Fruit fly (Drosophila melanogaster) whole organism, embryonic: ENCODE data around the gene Hph.
A peak's percentile ranks its signal among the peaks of the same experiment; 100 is the strongest.

Experiments
- Atf6 ChIP-seq: fragments of 200-800 bp; sonication (Bioruptor generic); IDR thresholded peaks from 2 replicates; pipeline ENCODE4 v1.3.6; 2022; ENCODE audit warnings: missing biosample characterization, missing genetic modification characterization
- CG10147 ChIP-seq: fragments of 200-800 bp; sonication (Bioruptor generic); optimal IDR thresholded peaks from 2 replicates; lab custom pipeline; 2019; ENCODE audit warnings: missing biosample characterization, mild to moderate bottlenecking, missing genetic modification characterization, moderate library complexity
- CG10274 ChIP-seq: fragments of 200-800 bp; sonication (Bioruptor generic); optimal IDR thresholded peaks from 3 replicates; lab custom pipeline; 2017; ENCODE audit warnings: missing biosample characterization, mild to moderate bottlenecking, missing genetic modification characterization
- CG10321 ChIP-seq: fragments of 200-800 bp; sonication (Bioruptor generic); IDR thresholded peaks from 2 replicates; pipeline ENCODE4 v1.3.6; 2022; ENCODE audit warnings: missing biosample characterization, missing genetic modification characterization
- CG11247 ChIP-seq: fragments of 200-800 bp; sonication (Bioruptor generic); IDR thresholded peaks from 2 replicates; pipeline ENCODE4 v1.3.6; 2022; ENCODE audit warnings: missing biosample characterization, missing genetic modification characterization
- CG12236 ChIP-seq: fragments of 200-800 bp; sonication (Bioruptor generic); optimal IDR thresholded peaks from 2 replicates; lab custom pipeline; 2016; ENCODE audit warnings: missing biosample characterization, missing genetic modification characterization
- CG1233 ChIP-seq: fragments of 200-800 bp; sonication (Bioruptor generic); optimal IDR thresholded peaks from 4 replicates; lab custom pipeline; 2018; ENCODE audit warnings: missing biosample characterization, mild to moderate bottlenecking, missing genetic modification characterization
- CG13624 ChIP-seq: fragments of 200-800 bp; sonication (Bioruptor generic); optimal IDR thresholded peaks from 2 replicates; lab custom pipeline; 2016; ENCODE audit warnings: missing biosample characterization, missing genetic modification characterization
- CG13775 ChIP-seq: fragments of 200-800 bp; sonication (Bioruptor generic); optimal IDR thresholded peaks from 3 replicates; lab custom pipeline; 2017; ENCODE audit warnings: missing biosample characterization, mild to moderate bottlenecking, missing genetic modification characterization
- CG15011 ChIP-seq: fragments of 200-800 bp; sonication (Bioruptor generic); optimal IDR thresholded peaks from 3 replicates; lab custom pipeline; 2018; ENCODE audit warnings: missing biosample characterization, mild to moderate bottlenecking, missing genetic modification characterization
- CG1603 ChIP-seq: fragments of 200-800 bp; sonication (Bioruptor generic); optimal IDR thresholded peaks from 2 replicates; lab custom pipeline; 2019; ENCODE audit warnings: missing biosample characterization, mild to moderate bottlenecking, missing genetic modification characterization, moderate library complexity
- CG1832 ChIP-seq: fragments of 200-800 bp; sonication (Bioruptor generic); optimal IDR thresholded peaks from 2 replicates; lab custom pipeline; 2017; ENCODE audit warnings: missing biosample characterization, mild to moderate bottlenecking, missing genetic modification characterization, inconsistent platforms
- CG18476 ChIP-seq: fragments of 200-800 bp; sonication (Bioruptor generic); optimal IDR thresholded peaks from 2 replicates; lab custom pipeline; 2016; ENCODE audit warnings: missing biosample characterization, mild to moderate bottlenecking, missing genetic modification characterization
- CG2129 ChIP-seq: fragments of 200-800 bp; sonication (Bioruptor generic); IDR thresholded peaks from 2 replicates; pipeline ENCODE4 v1.3.6; 2022; ENCODE audit warnings: missing biosample characterization, missing genetic modification characterization; ENCODE audit not compliant: partially characterized antibody
- CG30403 ChIP-seq: fragments of 200-800 bp; sonication (Bioruptor generic); optimal IDR thresholded peaks from 3 replicates; lab custom pipeline; 2016; ENCODE audit warnings: missing biosample characterization, missing genetic modification characterization
- CG30431 ChIP-seq: fragments of 200-800 bp; sonication (Bioruptor generic); optimal IDR thresholded peaks from 2 replicates; lab custom pipeline; 2017; ENCODE audit warnings: missing biosample characterization, missing genetic modification characterization
- CG31365 ChIP-seq: fragments of 200-800 bp; sonication (Bioruptor generic); optimal IDR thresholded peaks from 2 replicates; lab custom pipeline; 2018; ENCODE audit warnings: missing biosample characterization, mild to moderate bottlenecking, missing genetic modification characterization
- CG31388 ChIP-seq: fragments of 200-800 bp; sonication (Bioruptor generic); optimal IDR thresholded peaks from 2 replicates; lab custom pipeline; 2016; ENCODE audit warnings: missing biosample characterization, missing genetic modification characterization
- CG3726 ChIP-seq: fragments of 200-800 bp; sonication (Bioruptor generic); IDR thresholded peaks from 3 replicates; pipeline ENCODE4, ENCODE4 v1.3.6; 2022; ENCODE audit warnings: missing biosample characterization, missing genetic modification characterization
- CG4404 ChIP-seq: fragments of 200-800 bp; sonication (Bioruptor generic); IDR thresholded peaks from 2 replicates; pipeline ENCODE4 v1.3.6; 2022; ENCODE audit warnings: missing biosample characterization, missing genetic modification characterization
- CG6272 ChIP-seq: fragments of 200-800 bp; sonication (Bioruptor generic); IDR thresholded peaks from 2 replicates; pipeline ENCODE4 v1.3.6; 2022; ENCODE audit warnings: missing biosample characterization, missing genetic modification characterization
- CTCF ChIP-seq: fragments of 200-800 bp; sonication (Bioruptor generic); optimal IDR thresholded peaks from 2 replicates; lab custom pipeline; 2017; ENCODE audit warnings: missing biosample characterization, mild to moderate bottlenecking, missing genetic modification characterization, moderate library complexity
- CkIIα-i1 ChIP-seq: fragments of 200-800 bp; sonication (Bioruptor generic); IDR thresholded peaks from 2 replicates; pipeline ENCODE4 v1.3.6; 2022; ENCODE audit warnings: missing biosample characterization, missing genetic modification characterization
- D19A ChIP-seq: fragments of 200-800 bp; optimal IDR thresholded peaks from 3 replicates; lab custom pipeline; 2019; ENCODE audit warnings: missing biosample characterization, mild to moderate bottlenecking, missing genetic modification characterization, moderate library complexity
- Dip2 ChIP-seq: fragments of 200-800 bp; sonication (Bioruptor generic); IDR thresholded peaks from 2 replicates; pipeline ENCODE4 v1.3.6; 2022; ENCODE audit warnings: missing biosample characterization, missing genetic modification characterization
- Doc2 ChIP-seq: fragments of 200-800 bp; sonication (Bioruptor generic); IDR thresholded peaks from 2 replicates; pipeline ENCODE4 v1.3.6; 2022; ENCODE audit warnings: missing biosample characterization, missing genetic modification characterization
- H15 ChIP-seq: fragments of 200-800 bp; sonication (Bioruptor generic); IDR thresholded peaks from 3 replicates; pipeline ENCODE4 v1.3.6; 2022; ENCODE audit warnings: missing biosample characterization, missing genetic modification characterization
- Hand ChIP-seq: fragments of 200-800 bp; sonication (Bioruptor generic); optimal IDR thresholded peaks from 2 replicates; lab custom pipeline; 2017; ENCODE audit warnings: mild to moderate bottlenecking, missing biosample characterization, missing genetic modification reagents, missing genetic modification characterization
- Hey ChIP-seq: fragments of 200-800 bp; sonication (Bioruptor generic); optimal IDR thresholded peaks from 3 replicates; lab custom pipeline; 2018; ENCODE audit warnings: missing biosample characterization, mild to moderate bottlenecking, missing genetic modification characterization
- Hmr ChIP-seq: fragments of 200-800 bp; sonication (Bioruptor generic); optimal IDR thresholded peaks from 3 replicates; lab custom pipeline; 2017; ENCODE audit warnings: mild to moderate bottlenecking, missing biosample characterization, missing genetic modification reagents, missing genetic modification characterization
- Hr78 ChIP-seq, 2 experiments: fragments of 200-800 bp in 1 of 2; fragments of >200 bp in 1 of 2; sonication (Bioruptor generic) in 1 of 2; optimal IDR thresholded peaks; 2 replicates each; lab custom pipeline; 2017 to 2019; ENCODE audit warnings: missing biosample characterization in 2 of 2, missing genetic modification characterization in 2 of 2, mild to moderate bottlenecking in 1 of 2, moderate library complexity in 1 of 2
- NC2β ChIP-seq: fragments of 200-800 bp; sonication (Bioruptor generic); optimal IDR thresholded peaks from 2 replicates; lab custom pipeline; 2016; ENCODE audit warnings: missing biosample characterization, missing genetic modification characterization
- Nf-YA ChIP-seq: fragments of 200-800 bp; sonication (Bioruptor generic); IDR thresholded peaks from 2 replicates; pipeline ENCODE4 v1.3.6; 2022; ENCODE audit warnings: missing biosample characterization, missing genetic modification characterization
- Rx ChIP-seq: fragments of 200-800 bp; sonication (Bioruptor generic); IDR thresholded peaks from 2 replicates; pipeline ENCODE4 v1.3.6; 2022; ENCODE audit warnings: missing biosample characterization, missing genetic modification characterization
- Scr ChIP-seq: fragments of 200-800 bp; sonication (Bioruptor generic); IDR thresholded peaks from 2 replicates; pipeline ENCODE4 v1.3.6; 2022; ENCODE audit warnings: missing biosample characterization, missing genetic modification characterization; ENCODE audit not compliant: partially characterized antibody
- Sin3A ChIP-seq: fragments of >200 bp; optimal IDR thresholded peaks from 2 replicates; lab custom pipeline; 2018
- Xbp1 ChIP-seq: fragments of 200-800 bp; sonication (Bioruptor generic); optimal IDR thresholded peaks from 3 replicates; lab custom pipeline; 2016; ENCODE audit warnings: missing biosample characterization, mild to moderate bottlenecking, missing genetic modification characterization
- al ChIP-seq: fragments of 200-800 bp; sonication (Bioruptor generic); IDR thresholded peaks from 2 replicates; pipeline ENCODE4 v1.3.6; 2022; ENCODE audit warnings: missing biosample characterization, missing genetic modification characterization
- ase ChIP-seq: fragments of 200-800 bp; sonication (Bioruptor generic); IDR thresholded peaks from 3 replicates; pipeline ENCODE4 v1.3.6; 2022; ENCODE audit warnings: missing biosample characterization, missing genetic modification characterization
- ash1 ChIP-seq: fragments of 200-800 bp; sonication (Bioruptor generic); optimal IDR thresholded peaks from 2 replicates; lab custom pipeline; 2018; ENCODE audit warnings: missing biosample characterization, mild to moderate bottlenecking, missing genetic modification characterization
- eyg ChIP-seq: fragments of 200-800 bp; sonication (Bioruptor generic); optimal IDR thresholded peaks from 3 replicates; lab custom pipeline; 2016; ENCODE audit warnings: missing biosample characterization, missing genetic modification characterization
- fd64A ChIP-seq: fragments of 200-800 bp; sonication (Bioruptor generic); optimal IDR thresholded peaks from 3 replicates; lab custom pipeline; 2018; ENCODE audit warnings: missing biosample characterization, mild to moderate bottlenecking, missing genetic modification characterization
- gt ChIP-seq: fragments of 200-800 bp; sonication (Bioruptor generic); IDR thresholded peaks from 2 replicates; pipeline ENCODE4 v1.3.6; 2022; ENCODE audit warnings: missing biosample characterization, missing genetic modification characterization
- kay ChIP-seq: fragments of 200-800 bp; sonication (Bioruptor generic); optimal IDR thresholded peaks from 2 replicates; lab custom pipeline; 2016; ENCODE audit warnings: missing biosample characterization, missing genetic modification characterization
- ken ChIP-seq: fragments of 200-800 bp; sonication (Bioruptor generic); IDR thresholded peaks from 3 replicates; pipeline ENCODE4 v1.3.6; 2022; ENCODE audit warnings: missing biosample characterization, missing genetic modification characterization
- lilli ChIP-seq: fragments of 200-800 bp; sonication (Bioruptor generic); optimal IDR thresholded peaks from 3 replicates; lab custom pipeline; 2016; ENCODE audit warnings: missing biosample characterization, missing genetic modification characterization
- phol ChIP-seq: fragments of 200-800 bp; sonication (Bioruptor generic); optimal IDR thresholded peaks from 3 replicates; lab custom pipeline; 2018; ENCODE audit warnings: missing biosample characterization, mild to moderate bottlenecking, missing genetic modification characterization, moderate library complexity
- pita ChIP-seq: fragments of 200-800 bp; sonication (Bioruptor generic); optimal IDR thresholded peaks from 2 replicates; lab custom pipeline; 2017; ENCODE audit warnings: missing biosample characterization, mild to moderate bottlenecking, missing genetic modification characterization
- psq ChIP-seq: fragments of 200-800 bp; sonication (Bioruptor generic); optimal IDR thresholded peaks from 2 replicates; lab custom pipeline; 2017; ENCODE audit warnings: missing biosample characterization, missing genetic modification characterization
- row ChIP-seq: fragments of 200-800 bp; sonication (Bioruptor generic); IDR thresholded peaks from 3 replicates; pipeline ENCODE4 v1.3.6; 2022; ENCODE audit warnings: missing biosample characterization, missing genetic modification characterization
- so ChIP-seq: fragments of 200-800 bp; sonication (Bioruptor generic); IDR thresholded peaks from 3 replicates; pipeline ENCODE4 v1.3.6; 2022; ENCODE audit warnings: missing biosample characterization, missing genetic modification characterization
- tna ChIP-seq: fragments of 200-800 bp; sonication (Bioruptor generic); IDR thresholded peaks from 2 replicates; pipeline ENCODE4 v1.3.6; 2022; ENCODE audit warnings: missing biosample characterization, missing genetic modification characterization; ENCODE audit not compliant: partially characterized antibody
- z ChIP-seq: fragments of 200-800 bp; sonication (Bioruptor generic); IDR thresholded peaks from 3 replicates; pipeline ENCODE4 v1.3.6; 2022; ENCODE audit warnings: missing biosample characterization, missing genetic modification characterization

Gene Hph

DNA sequence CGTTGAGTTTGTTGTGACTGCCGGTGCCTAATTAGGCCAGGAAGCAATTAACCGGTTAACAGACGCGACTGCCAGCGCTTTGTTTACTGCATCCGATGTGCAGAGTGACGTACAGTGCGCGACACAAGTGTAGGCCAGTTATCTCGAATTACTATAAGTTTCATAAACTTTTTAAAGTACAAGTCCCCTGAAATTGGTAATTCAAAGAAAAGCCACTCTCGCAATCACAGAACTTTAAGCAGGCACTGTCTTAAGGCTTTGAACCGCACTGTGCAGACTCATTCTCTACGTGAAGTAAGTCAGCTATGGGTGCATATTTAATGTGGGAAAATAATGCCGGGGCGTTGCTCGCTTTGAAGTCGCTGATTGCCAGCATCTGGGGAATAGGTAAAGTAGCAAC is 47.4 kb upstream of the Hph start (continued):
- TF ChIP-seq CG2129 (no peak), CG10147 (GFP tag; lab: Kevin White, UChicago) (no peak), kay (GFP tag; lab: Kevin White, UChicago) (no peak), Hand (GFP tag; lab: Kevin White, UChicago) (no peak), psq (no peak), CkIIα-i1 (GFP tag; lab: Robert Waterston, UW) (no peak), CG1603 (tag; lab: Kevin White, UChicago) (peak; percentile 70), Rx (0 out of 2 replicates have a peak, but pooled peaks have one; percentile 51), eyg (no peak), row (GFP tag; lab: Robert Waterston, UW) (peak; percentile 27; the same call in 1 of the 3 replicates), CG3726 (GFP tag; lab: Robert Waterston, UW) (0 out of 3 replicates have a peak, but pooled peaks have one; percentile 21), CG12236 (GFP tag; lab: Kevin White, UChicago) (no peak), CG10274 (GFP tag; lab: Kevin White, UChicago) (no peak), CG31365 (tag; lab: Kevin White, UChicago) (no peak), al (GFP tag; lab: Robert Waterston, UW) (no peak), Scr (GFP tag; lab: Robert Waterston, UW) (no peak), ash1 (GFP tag; lab: Kevin White, UChicago) (no peak), CG30431 (GFP tag; lab: Kevin White, UChicago) (peak; percentile 27), CG13775 (GFP tag; lab: Kevin White, UChicago) (no peak), CTCF (GFP tag; lab: Kevin White, UChicago) (no peak), ken (GFP tag; lab: Robert Waterston, UW) (0 out of 3 replicates have a peak, but pooled peaks have one; percentile 27), Dip2 (GFP tag; lab: Robert Waterston, UW) (no peak), z (GFP tag; lab: Robert Waterston, UW) (no peak), CG31388 (no peak), CG13624 (GFP tag; lab: Kevin White, UChicago) (no peak), Doc2 (GFP tag; lab: Robert Waterston, UW) (no peak), Hey (tag; lab: Kevin White, UChicago) (no peak), gt (no peak), CG18476 (no peak), CG1233 (no peak), CG1832 (GFP tag; lab: Kevin White, UChicago) (no peak), CG6272 (no peak), lilli (GFP tag; lab: Kevin White, UChicago) (no peak), so (GFP tag; lab: Robert Waterston, UW) (no peak), phol (tag; lab: Kevin White, UChicago) (peak; percentile 60), CG15011 (no peak), D19A (tag; lab: Kevin White, UChicago) (peak; percentile 19), pita (GFP tag; lab: Kevin White, UChicago) (no peak), Sin3A (no peak), Atf6 (GFP tag; lab: Robert Waterston, UW) (no peak), Nf-YA (GFP tag; lab: Robert Waterston, UW) (peak; percentile 12; the same call in 1 of the 2 replicates), CG10321 (GFP tag; lab: Robert Waterston, UW) (no peak), fd64A (GFP tag; lab: Kevin White, UChicago) (peak; percentile 28), H15 (GFP tag; lab: Robert Waterston, UW) (peak; percentile 65; the same call in 2 of the 3 replicates), Xbp1 (GFP tag; lab: Kevin White, UChicago) (peak; percentile 46), Hr78 (GFP tag; optimal IDR thresholded peaks at IDR 0.05; lab: Kevin White, UChicago) (no peak), CG11247 (GFP tag; lab: Robert Waterston, UW) (no peak), tna (no peak), Hmr (GFP tag; lab: Kevin White, UChicago) (no peak), NC2β (GFP tag; lab: Kevin White, UChicago) (no peak), CG30403 (GFP tag; lab: Kevin White, UChicago) (peak; percentile 26), CG4404 (no peak), ase (GFP tag; lab: Robert Waterston, UW) (no peak)
